Worm (Caenorhabditis elegans) whole organism, L2 larva: ENCODE data around the gene K11D12.7.

Source experiments
- ZK546.5 ChIP-seq: sonication (generic microtip); optimal IDR thresholded peaks from 2 replicates; lab custom pipeline; 2017; ENCODE audit warnings: missing biosample characterization, missing genetic modification characterization
- ceh-16 ChIP-seq: fragments of 150-350 bp; optimal IDR thresholded peaks from 2 replicates; lab custom pipeline; 2014; ENCODE audit warnings: missing biosample characterization, missing genetic modification characterization
- ceh-82 ChIP-seq: fragments of 150-350 bp; optimal IDR thresholded peaks from 2 replicates; lab custom pipeline; 2014; ENCODE audit warnings: missing biosample characterization, missing genetic modification characterization
- lin-13 ChIP-seq: fragments of 150-350 bp; optimal IDR thresholded peaks from 2 replicates; lab custom pipeline; 2014; ENCODE audit warnings: missing biosample characterization, missing genetic modification reagents, missing genetic modification characterization
- lsy-2 ChIP-seq, 2 experiments: fragments of 150-350 bp in 1 of 2; sonication (generic microtip) in 1 of 2; optimal IDR thresholded peaks; 2 replicates each; lab custom pipeline; 2014 to 2017; ENCODE audit warnings: missing biosample characterization in 2 of 2, missing genetic modification characterization in 2 of 2
- nhr-11 ChIP-seq: fragments of 150-350 bp; optimal IDR thresholded peaks from 2 replicates; lab custom pipeline; 2014; ENCODE audit warnings: missing biosample characterization, missing genetic modification characterization
- nhr-12 ChIP-seq: fragments of 150-350 bp; optimal IDR thresholded peaks from 2 replicates; lab custom pipeline; 2014; ENCODE audit warnings: missing biosample characterization, missing genetic modification characterization
- snpc-4 ChIP-seq: fragments of 150-350 bp; optimal IDR thresholded peaks from 2 replicates; lab custom pipeline; 2014; ENCODE audit warnings: missing biosample characterization, missing genetic modification characterization
- ztf-4 ChIP-seq: fragments of 150-350 bp; optimal IDR thresholded peaks from 2 replicates; lab custom pipeline; 2014; ENCODE audit warnings: missing biosample characterization, missing genetic modification characterization

DNA sequence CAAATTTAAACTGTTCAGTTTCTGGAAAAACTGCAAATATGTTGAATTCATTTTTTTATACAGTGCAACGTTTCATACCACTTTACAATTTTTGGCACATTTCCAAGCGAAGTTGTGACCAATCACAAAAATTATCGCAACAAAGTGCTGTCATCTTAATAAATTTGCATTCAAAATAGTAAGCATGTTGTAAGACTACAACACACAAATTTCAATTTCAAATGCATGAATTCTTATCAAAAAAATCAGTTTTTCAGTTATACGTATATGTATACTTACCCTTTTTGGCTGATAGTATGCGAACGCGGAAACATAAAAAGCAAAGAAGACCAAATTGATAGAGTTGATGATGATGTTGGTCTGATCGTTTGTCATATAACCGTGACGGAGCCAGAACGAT is 6.1 kb downstream of the K11D12.7 start:
- TF ChIP-seq nhr-12 (tag; lab: Kevin White, UChicago) (no peak), snpc-4 (tag; lab: Kevin White, UChicago) (no peak), ZK546.5 (tag; lab: Kevin White, UChicago) (no peak), ztf-4 (tag; lab: Kevin White, UChicago) (no peak), lsy-2 (tag; optimal IDR thresholded peaks at IDR 0.05; lab: Kevin White, UChicago) (no peak), ceh-82 (tag; lab: Kevin White, UChicago) (no peak), ceh-16 (tag; lab: Kevin White, UChicago) (no peak), nhr-11 (tag; lab: Kevin White, UChicago) (no peak), lin-13 (GFP tag; lab: Kevin White, UChicago) (no peak)
